Fruit fly (Drosophila melanogaster) Kc167 (cell line): ENCODE results near the gene Gpdh3.

Experiments used
- h ChIP-seq: fragments of >200 bp; optimal IDR thresholded peaks from 3 replicates; lab custom pipeline; 2018; ENCODE audit warnings: missing external identifiers
- insv ChIP-seq: fragments of >200 bp; optimal IDR thresholded peaks from 3 replicates; lab custom pipeline; 2018; ENCODE audit warnings: missing external identifiers

- TF ChIP-seq h (lab: Kevin White, UChicago) (no peak), insv (lab: Kevin White, UChicago) (no peak)
Measured at dm6 chr3R:22362218-22362907, 19.5 kb upstream of the Gpdh3 start, which contains the start of the genes JMJD6, CG7071 and Muted.
